Fruit fly (Drosophila melanogaster) whole organism, embryonic: Measurements from ENCODE around the gene PNKP.

ENCODE experiments used
- CG11504 ChIP-seq: fragments of 200-800 bp; sonication (Bioruptor generic); optimal IDR thresholded peaks from 3 replicates; lab custom pipeline; 2019; ENCODE audit warnings: missing biosample characterization, mild to moderate bottlenecking, missing genetic modification characterization, moderate library complexity
- CG17359 ChIP-seq: fragments of 200-800 bp; sonication (Bioruptor generic); optimal IDR thresholded peaks from 3 replicates; lab custom pipeline; 2018; ENCODE audit warnings: missing biosample characterization, mild to moderate bottlenecking, missing genetic modification characterization, moderate library complexity
- CG2712 ChIP-seq: fragments of 200-800 bp; optimal IDR thresholded peaks from 3 replicates; lab custom pipeline; 2019; ENCODE audit warnings: missing biosample characterization, mild to moderate bottlenecking, missing genetic modification characterization, moderate library complexity
- Hr39 ChIP-seq: fragments of >200 bp; optimal IDR thresholded peaks from 2 replicates; lab custom pipeline; 2017
- Optix ChIP-seq: fragments of 200-800 bp; sonication (Bioruptor generic); IDR thresholded peaks from 3 replicates; pipeline ENCODE4 v1.3.6; 2022; ENCODE audit warnings: missing biosample characterization, missing genetic modification characterization
- Ptx1 ChIP-seq: fragments of 200-800 bp; sonication (Bioruptor generic); IDR thresholded peaks from 2 replicates; pipeline ENCODE4 v1.3.6; 2022; ENCODE audit warnings: missing biosample characterization, missing genetic modification characterization
- al ChIP-seq: fragments of 200-800 bp; sonication (Bioruptor generic); IDR thresholded peaks from 2 replicates; pipeline ENCODE4 v1.3.6; 2022; ENCODE audit warnings: missing biosample characterization, missing genetic modification characterization
- br ChIP-seq: fragments of >200 bp; optimal IDR thresholded peaks from 2 replicates; lab custom pipeline; 2017
- dati ChIP-seq: fragments of 200-800 bp; sonication (Bioruptor generic); IDR thresholded peaks from 2 replicates; pipeline ENCODE4 v1.3.6; 2022; ENCODE audit warnings: missing biosample characterization, missing genetic modification characterization
- ewg ChIP-seq: fragments of 200-800 bp; sonication (Bioruptor generic); optimal IDR thresholded peaks from 3 replicates; lab custom pipeline; 2017; ENCODE audit warnings: mild to moderate bottlenecking, missing biosample characterization, missing genetic modification reagents, missing genetic modification characterization
- gfzf ChIP-seq: fragments of 200-800 bp; sonication (Bioruptor generic); optimal IDR thresholded peaks from 2 replicates; lab custom pipeline; 2016; ENCODE audit warnings: missing biosample characterization, mild to moderate bottlenecking, missing genetic modification characterization, moderate library complexity
- psq ChIP-seq: fragments of 200-800 bp; sonication (Bioruptor generic); optimal IDR thresholded peaks from 2 replicates; lab custom pipeline; 2017; ENCODE audit warnings: missing biosample characterization, missing genetic modification characterization

DNA sequence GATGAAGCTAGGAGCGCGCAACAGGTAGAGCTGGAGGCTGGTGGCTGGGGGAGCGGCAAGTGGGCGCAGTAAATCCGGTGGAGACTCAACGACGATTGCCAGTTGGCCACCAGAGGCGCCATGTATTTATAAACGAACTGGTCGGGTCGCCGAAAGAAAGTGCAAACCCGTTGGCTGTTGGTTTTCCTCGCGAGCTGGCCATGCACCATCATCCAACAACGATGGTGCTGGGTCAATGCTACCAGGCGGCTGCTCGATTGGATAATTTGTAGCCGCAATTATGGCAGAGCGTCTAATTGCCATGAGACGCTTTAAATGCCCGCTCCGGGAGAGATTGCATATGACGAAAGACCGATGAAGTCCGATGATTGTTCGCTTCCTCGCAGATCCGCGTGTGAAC is 32.6 kb downstream of the PNKP start, which contains the start of gene CG11693:
- TF ChIP-seq CG11504: no peak
- TF ChIP-seq Hr39 (lab: Kevin White, UChicago): no peak
- TF ChIP-seq psq (GFP tag; lab: Kevin White, UChicago): no peak
- TF ChIP-seq gfzf (GFP tag; lab: Kevin White, UChicago): no peak
- no peak for TF ChIP-seq dati (GFP tag; lab: Robert Waterston, UW)
- no peak for TF ChIP-seq al (GFP tag; lab: Robert Waterston, UW)
- TF ChIP-seq br: no peak
- TF ChIP-seq CG2712 (tag; lab: Kevin White, UChicago): no peak
- TF ChIP-seq ewg (GFP tag; lab: Kevin White, UChicago): no peak
- no peak for TF ChIP-seq CG17359 (tag; lab: Kevin White, UChicago)
- TF ChIP-seq Optix (GFP tag; lab: Robert Waterston, UW): no peak
- TF ChIP-seq Ptx1 (GFP tag; lab: Robert Waterston, UW): no peak
